Fruit fly (Drosophila melanogaster) whole organism, embryonic: Measurements from ENCODE around the gene htl.
A peak's percentile ranks its signal among the peaks of the same experiment; 100 is the strongest.

Experiments
- Abd-B ChIP-seq: fragments of 200-800 bp; sonication (Bioruptor generic); optimal IDR thresholded peaks from 2 replicates; lab custom pipeline; 2018; ENCODE audit warnings: missing biosample characterization, mild to moderate bottlenecking, missing genetic modification characterization, moderate library complexity
- BEAF-32 ChIP-seq: fragments of 200-800 bp; sonication (Bioruptor generic); optimal IDR thresholded peaks from 3 replicates; lab custom pipeline; 2017; ENCODE audit warnings: missing biosample characterization, missing genetic modification characterization, mild to moderate bottlenecking, moderate library complexity, missing genetic modification reagents
- Blimp-1 ChIP-seq: fragments of 200-800 bp; sonication (Bioruptor generic); optimal IDR thresholded peaks from 3 replicates; lab custom pipeline; 2018; ENCODE audit warnings: missing biosample characterization, missing genetic modification characterization, mild to moderate bottlenecking, moderate library complexity, missing genetic modification reagents
- BtbVII ChIP-seq: fragments of 200-800 bp; sonication (Bioruptor generic); optimal IDR thresholded peaks from 3 replicates; lab custom pipeline; 2017; ENCODE audit warnings: missing biosample characterization, mild to moderate bottlenecking, missing genetic modification characterization
- C15 ChIP-seq: fragments of 200-800 bp; sonication (Bioruptor generic); IDR thresholded peaks from 3 replicates; pipeline ENCODE4 v1.3.6; 2022; ENCODE audit warnings: missing biosample characterization, missing genetic modification characterization
- CG1024 ChIP-seq: fragments of 200-800 bp; sonication (Bioruptor generic); IDR thresholded peaks from 2 replicates; pipeline ENCODE4 v1.3.6; 2022; ENCODE audit warnings: missing biosample characterization, missing genetic modification characterization
- CG10565 ChIP-seq: fragments of 200-800 bp; sonication (Bioruptor generic); optimal IDR thresholded peaks from 3 replicates; lab custom pipeline; 2016; ENCODE audit warnings: missing biosample characterization, mild to moderate bottlenecking, missing genetic modification characterization
- CG11398 ChIP-seq: fragments of 200-800 bp; sonication (Bioruptor generic); optimal IDR thresholded peaks from 2 replicates; lab custom pipeline; 2016; ENCODE audit warnings: missing biosample characterization, missing genetic modification characterization
- CG11504 ChIP-seq: fragments of 200-800 bp; sonication (Bioruptor generic); optimal IDR thresholded peaks from 3 replicates; lab custom pipeline; 2019; ENCODE audit warnings: missing biosample characterization, mild to moderate bottlenecking, missing genetic modification characterization, moderate library complexity
- CG11695 ChIP-seq: fragments of 200-800 bp; sonication (Bioruptor generic); IDR thresholded peaks from 3 replicates; pipeline ENCODE4 v1.3.6; 2022; ENCODE audit warnings: missing biosample characterization, missing genetic modification characterization
- CG12659 ChIP-seq: fragments of 200-800 bp; sonication (Bioruptor generic); optimal IDR thresholded peaks from 3 replicates; lab custom pipeline; 2017; ENCODE audit warnings: mild to moderate bottlenecking, missing biosample characterization, missing genetic modification reagents, missing genetic modification characterization
- CG14050 ChIP-seq: fragments of 200-800 bp; sonication (Bioruptor generic); IDR thresholded peaks from 3 replicates; pipeline ENCODE4 v1.3.6; 2022; ENCODE audit warnings: missing biosample characterization, missing genetic modification characterization
- CG15269 ChIP-seq: fragments of 200-800 bp; sonication (Bioruptor generic); optimal IDR thresholded peaks from 2 replicates; lab custom pipeline; 2018; ENCODE audit warnings: missing biosample characterization, mild to moderate bottlenecking, missing genetic modification characterization, moderate library complexity
- CG15601 ChIP-seq: fragments of 200-800 bp; sonication (Bioruptor generic); optimal IDR thresholded peaks from 3 replicates; lab custom pipeline; 2019; ENCODE audit warnings: missing biosample characterization, mild to moderate bottlenecking, missing genetic modification characterization, moderate library complexity
- CG16815 ChIP-seq: fragments of 200-800 bp; sonication (Bioruptor generic); optimal IDR thresholded peaks from 3 replicates; lab custom pipeline; 2017; ENCODE audit warnings: missing biosample characterization, mild to moderate bottlenecking, missing genetic modification characterization
- CG2199 ChIP-seq: fragments of 200-800 bp; sonication (Bioruptor generic); IDR thresholded peaks from 3 replicates; pipeline ENCODE4 v1.3.6; 2022; ENCODE audit warnings: missing biosample characterization, missing genetic modification characterization
- CG31224 ChIP-seq: fragments of 200-800 bp; sonication (Bioruptor generic); IDR thresholded peaks from 2 replicates; pipeline ENCODE4 v1.3.6; 2022; ENCODE audit warnings: missing biosample characterization, missing genetic modification characterization
- CG4404 ChIP-seq: fragments of 200-800 bp; sonication (Bioruptor generic); IDR thresholded peaks from 2 replicates; pipeline ENCODE4 v1.3.6; 2022; ENCODE audit warnings: missing biosample characterization, missing genetic modification characterization
- CG4617 ChIP-seq: fragments of 200-800 bp; sonication (Bioruptor generic); optimal IDR thresholded peaks from 3 replicates; lab custom pipeline; 2016; ENCODE audit warnings: missing biosample characterization, missing genetic modification characterization, borderline replicate concordance
- CG4730 ChIP-seq: fragments of 200-800 bp; sonication (Bioruptor generic); IDR thresholded peaks from 2 replicates; pipeline ENCODE4 v1.3.6; 2022; ENCODE audit warnings: missing biosample characterization, missing genetic modification characterization
- CG7745 ChIP-seq: fragments of 200-800 bp; sonication (Bioruptor generic); optimal IDR thresholded peaks from 2 replicates; lab custom pipeline; 2018; ENCODE audit warnings: missing biosample characterization, mild to moderate bottlenecking, missing genetic modification characterization, moderate library complexity
- CG8089 ChIP-seq: fragments of 200-800 bp; sonication (Bioruptor generic); optimal IDR thresholded peaks from 3 replicates; lab custom pipeline; 2016; ENCODE audit warnings: missing biosample characterization, missing genetic modification characterization
- CG8281 ChIP-seq: fragments of 200-800 bp; sonication (Bioruptor generic); optimal IDR thresholded peaks from 2 replicates; lab custom pipeline; 2018; ENCODE audit warnings: missing biosample characterization, mild to moderate bottlenecking, missing genetic modification characterization, moderate library complexity
- CG8290 ChIP-seq, 3 experiments: fragments of 200-800 bp; sonication (Bioruptor generic); optimal IDR thresholded peaks; 2 replicates each; lab custom pipeline; 2016 to 2019; ENCODE audit warnings: missing biosample characterization in 3 of 3, missing genetic modification characterization in 3 of 3, mild to moderate bottlenecking in 2 of 3, moderate library complexity in 1 of 3
- CTCF ChIP-seq: fragments of 200-800 bp; sonication (Bioruptor generic); optimal IDR thresholded peaks from 2 replicates; lab custom pipeline; 2017; ENCODE audit warnings: missing biosample characterization, mild to moderate bottlenecking, missing genetic modification characterization, moderate library complexity
- D19A ChIP-seq: fragments of 200-800 bp; optimal IDR thresholded peaks from 3 replicates; lab custom pipeline; 2019; ENCODE audit warnings: missing biosample characterization, mild to moderate bottlenecking, missing genetic modification characterization, moderate library complexity
- Deaf1 ChIP-seq: fragments of 200-800 bp; optimal IDR thresholded peaks from 3 replicates; lab custom pipeline; 2019; ENCODE audit warnings: missing biosample characterization, mild to moderate bottlenecking, missing genetic modification characterization, moderate library complexity
- Doc2 ChIP-seq: fragments of 200-800 bp; sonication (Bioruptor generic); IDR thresholded peaks from 2 replicates; pipeline ENCODE4 v1.3.6; 2022; ENCODE audit warnings: missing biosample characterization, missing genetic modification characterization
- Kr ChIP-seq: fragments of 200-800 bp; sonication (Bioruptor generic); optimal IDR thresholded peaks from 2 replicates; lab custom pipeline; 2017; ENCODE audit warnings: missing biosample characterization, mild to moderate bottlenecking, missing genetic modification characterization
- Nf-YC ChIP-seq: fragments of 200-800 bp; optimal IDR thresholded peaks from 3 replicates; lab custom pipeline; 2019; ENCODE audit warnings: missing biosample characterization, mild to moderate bottlenecking, missing genetic modification characterization, moderate library complexity
- Scr ChIP-seq: fragments of 200-800 bp; sonication (Bioruptor generic); IDR thresholded peaks from 2 replicates; pipeline ENCODE4 v1.3.6; 2022; ENCODE audit warnings: missing biosample characterization, missing genetic modification characterization; ENCODE audit not compliant: partially characterized antibody
- Sin3A ChIP-seq: fragments of >200 bp; optimal IDR thresholded peaks from 2 replicates; lab custom pipeline; 2018
- bab2 ChIP-seq: fragments of 200-800 bp; sonication (Bioruptor generic); optimal IDR thresholded peaks from 2 replicates; lab custom pipeline; 2016; ENCODE audit warnings: missing biosample characterization, missing genetic modification characterization
- bigmax ChIP-seq: fragments of 200-800 bp; sonication (Bioruptor generic); optimal IDR thresholded peaks from 2 replicates; lab custom pipeline; 2018; ENCODE audit warnings: missing biosample characterization, mild to moderate bottlenecking, missing genetic modification characterization
- corto ChIP-seq: fragments of 200-800 bp; sonication (Bioruptor generic); optimal IDR thresholded peaks from 2 replicates; lab custom pipeline; 2016; ENCODE audit warnings: missing biosample characterization, mild to moderate bottlenecking, missing genetic modification characterization, moderate library complexity
- crol ChIP-seq: fragments of 200-800 bp; sonication (Bioruptor generic); IDR thresholded peaks from 2 replicates; pipeline ENCODE4 v1.3.6; 2022; ENCODE audit warnings: missing biosample characterization, missing genetic modification characterization
- ewg ChIP-seq: fragments of 200-800 bp; sonication (Bioruptor generic); optimal IDR thresholded peaks from 3 replicates; lab custom pipeline; 2017; ENCODE audit warnings: mild to moderate bottlenecking, missing biosample characterization, missing genetic modification reagents, missing genetic modification characterization
- exex ChIP-seq: fragments of 200-800 bp; sonication (Bioruptor generic); optimal IDR thresholded peaks from 4 replicates; lab custom pipeline; 2018; ENCODE audit warnings: missing biosample characterization, mild to moderate bottlenecking, missing genetic modification characterization, moderate library complexity
- fd64A ChIP-seq: fragments of 200-800 bp; sonication (Bioruptor generic); optimal IDR thresholded peaks from 3 replicates; lab custom pipeline; 2018; ENCODE audit warnings: missing biosample characterization, mild to moderate bottlenecking, missing genetic modification characterization
- gcm ChIP-seq: fragments of 200-800 bp; sonication (Bioruptor generic); optimal IDR thresholded peaks from 2 replicates; lab custom pipeline; 2019; ENCODE audit warnings: missing biosample characterization, mild to moderate bottlenecking, missing genetic modification characterization, moderate library complexity
- kay ChIP-seq: fragments of 200-800 bp; sonication (Bioruptor generic); optimal IDR thresholded peaks from 2 replicates; lab custom pipeline; 2016; ENCODE audit warnings: missing biosample characterization, missing genetic modification characterization
- knrl ChIP-seq: fragments of 200-800 bp; sonication (Bioruptor generic); IDR thresholded peaks from 3 replicates; pipeline ENCODE4 v1.3.6; 2022; ENCODE audit warnings: missing biosample characterization, missing genetic modification characterization; ENCODE audit not compliant: partially characterized antibody
- lov ChIP-seq, 2 experiments: fragments of 200-800 bp in 1 of 2; fragments of >200 bp in 1 of 2; sonication (Bioruptor generic) in 1 of 2; IDR thresholded peaks in 1 of 2; optimal IDR thresholded peaks in 1 of 2; 2 replicates in 1 of 2; 3 replicates in 1 of 2; pipeline versions ENCODE4 v1.3.6 to Lab custom; 2017 to 2022; ENCODE audit warnings: missing biosample characterization in 1 of 2, missing genetic modification characterization in 1 of 2
- otp ChIP-seq: fragments of 200-800 bp; sonication (Bioruptor generic); IDR thresholded peaks from 3 replicates; pipeline ENCODE4, ENCODE4 v1.3.6; 2022; ENCODE audit warnings: missing biosample characterization, missing genetic modification characterization
- peb ChIP-seq: fragments of 200-800 bp; sonication (Bioruptor generic); IDR thresholded peaks from 2 replicates; pipeline ENCODE4 v1.3.6; 2022; ENCODE audit warnings: missing biosample characterization, missing genetic modification characterization
- pho ChIP-seq: fragments of 200-800 bp; sonication (Bioruptor generic); optimal IDR thresholded peaks from 2 replicates; lab custom pipeline; 2016; ENCODE audit warnings: missing biosample characterization, missing genetic modification characterization
- repo ChIP-seq: fragments of 200-800 bp; sonication (Bioruptor generic); optimal IDR thresholded peaks from 2 replicates; lab custom pipeline; 2016; ENCODE audit warnings: missing biosample characterization, missing genetic modification characterization
- ro ChIP-seq: fragments of 200-800 bp; sonication (Bioruptor generic); IDR thresholded peaks from 2 replicates; pipeline ENCODE4 v1.3.6; 2022; ENCODE audit warnings: missing biosample characterization, missing genetic modification characterization
- tgo ChIP-seq: fragments of 200-800 bp; sonication (Bioruptor generic); IDR thresholded peaks from 3 replicates; pipeline ENCODE4 v1.3.6; 2022; ENCODE audit warnings: missing biosample characterization, missing genetic modification characterization
- trh ChIP-seq: fragments of 200-800 bp; sonication (Bioruptor generic); optimal IDR thresholded peaks from 2 replicates; lab custom pipeline; 2016; ENCODE audit warnings: missing biosample characterization, missing genetic modification characterization
- unc-4 ChIP-seq: fragments of 200-800 bp; sonication (Bioruptor generic); IDR thresholded peaks from 2 replicates; pipeline ENCODE4 v1.3.6; 2022; ENCODE audit warnings: missing biosample characterization, missing genetic modification characterization; ENCODE audit not compliant: partially characterized antibody

The htl gene

DNA sequence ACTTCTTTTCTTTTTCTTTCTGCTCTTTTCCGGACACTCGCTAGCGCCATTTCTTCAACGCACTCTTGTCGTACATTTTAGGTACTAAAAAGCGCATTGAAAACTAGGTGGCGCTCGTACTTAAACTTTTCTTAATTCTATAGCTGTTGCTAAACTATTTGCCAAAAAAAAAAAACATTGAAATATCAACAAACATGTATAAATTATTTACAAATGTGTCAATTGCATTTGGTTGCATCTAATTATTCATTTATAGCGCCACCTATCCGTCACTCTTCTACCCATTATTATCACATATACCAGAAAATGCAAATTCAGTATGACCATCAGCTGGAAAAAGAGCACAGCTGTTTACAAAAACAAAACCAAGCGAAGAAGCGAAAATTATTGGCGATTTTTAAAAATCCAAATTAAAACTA, 31.5 kb downstream of the htl start, which contains the start of gene CG7785 (continued):
- no peak for TF ChIP-seq CG11398 (GFP tag; lab: Kevin White, UChicago)
- peak; percentile 63 for TF ChIP-seq CG8089 (GFP tag; lab: Kevin White, UChicago)
- TF ChIP-seq ro (GFP tag; lab: Robert Waterston, UW): no peak
- TF ChIP-seq CG10565: no peak
- TF ChIP-seq crol (GFP tag; lab: Robert Waterston, UW): no peak
- no peak for TF ChIP-seq pho
- TF ChIP-seq Blimp-1 (GFP tag; lab: Kevin White, UChicago): peak; percentile 43
- TF ChIP-seq CG14050: no peak
- TF ChIP-seq CG1024 (GFP tag; lab: Robert Waterston, UW): no peak
- TF ChIP-seq trh: no peak
- peak; percentile 61 for TF ChIP-seq CG12659
- TF ChIP-seq D19A (tag; lab: Kevin White, UChicago): no peak
- no peak for TF ChIP-seq peb
- TF ChIP-seq Doc2 (GFP tag; lab: Robert Waterston, UW): no peak
- no peak for TF ChIP-seq CG8281 (tag; lab: Kevin White, UChicago)
- peak; percentile 73 for TF ChIP-seq CG11504
- TF ChIP-seq corto: no peak
- peak; percentile 35 for TF ChIP-seq CG8290 (GFP tag; optimal IDR thresholded peaks at IDR 0.05; lab: Kevin White, UChicago)
- no peak for TF ChIP-seq CG8290 (tag; optimal IDR thresholded peaks at IDR 0.05; lab: Kevin White, UChicago)
- TF ChIP-seq CG15601: peak; percentile 48
- TF ChIP-seq ewg: no peak
- peak; percentile 20 for TF ChIP-seq BEAF-32 (GFP tag; lab: Kevin White, UChicago)
- peak; percentile 54 for TF ChIP-seq CG15269 (tag; lab: Kevin White, UChicago)
- TF ChIP-seq CG2199: no peak
- TF ChIP-seq exex: no peak
- no peak for TF ChIP-seq C15 (GFP tag; lab: Robert Waterston, UW)
- no peak for TF ChIP-seq Nf-YC (tag; lab: Kevin White, UChicago)
- TF ChIP-seq BtbVII (GFP tag; lab: Kevin White, UChicago): no peak
- no peak for TF ChIP-seq Deaf1 (tag; lab: Kevin White, UChicago)
- TF ChIP-seq CG4730 (GFP tag; lab: Robert Waterston, UW): no peak
- peak; percentile 28 for TF ChIP-seq kay (GFP tag; lab: Kevin White, UChicago)
- TF ChIP-seq bab2: peak; percentile 22
- TF ChIP-seq CTCF (GFP tag; lab: Kevin White, UChicago): peak; percentile 99
- TF ChIP-seq Abd-B: peak; percentile 40
- TF ChIP-seq CG4617 (GFP tag; lab: Kevin White, UChicago): peak; percentile 54
- TF ChIP-seq Sin3A: peak; percentile 24
- no peak for TF ChIP-seq CG7745 (tag; lab: Kevin White, UChicago)
- TF ChIP-seq otp (GFP tag; lab: Robert Waterston, UW): no peak
- no peak for TF ChIP-seq CG11695 (GFP tag; lab: Robert Waterston, UW)
- no peak for TF ChIP-seq bigmax (GFP tag; lab: Kevin White, UChicago)
- TF ChIP-seq Kr: no peak
- no peak for TF ChIP-seq CG31224 (GFP tag; lab: Robert Waterston, UW)
- TF ChIP-seq lov (optimal IDR thresholded peaks at IDR 0.05; lab: Kevin White, UChicago): no peak
- TF ChIP-seq lov (GFP tag; IDR thresholded peaks at IDR 0.05; lab: Robert Waterston, UW): no peak
- TF ChIP-seq gcm (GFP tag; lab: Kevin White, UChicago): peak; percentile 11
- TF ChIP-seq knrl: peak; percentile 27; the same call in 1 of the 3 replicates
- no peak for TF ChIP-seq Scr
- TF ChIP-seq fd64A (GFP tag; lab: Kevin White, UChicago): no peak
- TF ChIP-seq CG16815: no peak
- TF ChIP-seq unc-4 (GFP tag; lab: Robert Waterston, UW): no peak
- peak; percentile 32; the same call in 2 of the 3 replicates for TF ChIP-seq tgo (GFP tag; lab: Robert Waterston, UW)
- no peak for TF ChIP-seq repo (GFP tag; lab: Kevin White, UChicago)
- TF ChIP-seq CG4404 (GFP tag; lab: Robert Waterston, UW): no peak
